Worm (Caenorhabditis elegans) whole organism, late embryonic: Measurements from ENCODE around the gene C06G3.3.

Source experiments
- ahr-1 ChIP-seq: sonication (generic microtip); optimal IDR thresholded peaks from 2 replicates; lab custom pipeline; 2016; ENCODE audit warnings: missing genetic modification characterization, missing compliant biosample characterization
- ceh-31 ChIP-seq: sonication (generic microtip); optimal IDR thresholded peaks from 2 replicates; lab custom pipeline; 2016; ENCODE audit warnings: missing genetic modification characterization, missing compliant biosample characterization
- pha-4 ChIP-seq: fragments of 150-350 bp; optimal IDR thresholded peaks from 2 replicates; lab custom pipeline; 2018; ENCODE audit warnings: missing biosample characterization, missing genetic modification reagents, missing genetic modification characterization
- tbx-2 ChIP-seq: sonication (generic microtip); optimal IDR thresholded peaks from 2 replicates; lab custom pipeline; 2016; ENCODE audit warnings: missing genetic modification characterization, missing compliant biosample characterization

- TF ChIP-seq ceh-31 (no peak), ahr-1 (tag; lab: Kevin White, UChicago) (no peak), tbx-2 (no peak), pha-4 (tag; lab: Kevin White, UChicago) (no peak)
Observed at ce11 chrIV:7062697-7063096, 26.8 kb downstream of the C06G3.3 start.
